Worm (Caenorhabditis elegans) whole organism, L2 larva: ENCODE results near the gene ppm-1.G.

Experiments used
- mbf-1 ChIP-seq: sonication (generic microtip); optimal IDR thresholded peaks from 2 replicates; lab custom pipeline; 2017; ENCODE audit warnings: missing biosample characterization, missing genetic modification characterization
- peb-1 ChIP-seq: fragments of 150-350 bp; optimal IDR thresholded peaks from 2 replicates; lab custom pipeline; 2014; ENCODE audit warnings: missing biosample characterization, missing genetic modification characterization

- TF ChIP-seq peb-1 (tag; lab: Kevin White, UChicago) (no peak), mbf-1 (tag; lab: Kevin White, UChicago) (no peak)
Measured at ce11 chrIII:797507-797906, 14.0 kb downstream of the ppm-1.G start.
